Worm (Caenorhabditis elegans) whole organism, L2 larva: ENCODE measurements around the gene F07H5.7.

Experiments
- R02D3.7 ChIP-seq: fragments of 150-350 bp; optimal IDR thresholded peaks from 2 replicates; lab custom pipeline; 2014; ENCODE audit warnings: missing biosample characterization, missing genetic modification characterization
- ZK546.5 ChIP-seq: sonication (generic microtip); optimal IDR thresholded peaks from 2 replicates; lab custom pipeline; 2017; ENCODE audit warnings: missing biosample characterization, missing genetic modification characterization
- ama-1 ChIP-seq: fragments of 150-350 bp; optimal IDR thresholded peaks from 2 replicates; lab custom pipeline; 2018; ENCODE audit warnings: inconsistent platforms
- egl-27 ChIP-seq: sonication (generic microtip); optimal IDR thresholded peaks from 3 replicates; lab custom pipeline; 2017; ENCODE audit warnings: missing biosample characterization, missing genetic modification reagents, missing genetic modification characterization
- elt-1 ChIP-seq: fragments of 150-350 bp; optimal IDR thresholded peaks from 2 replicates; lab custom pipeline; 2014; ENCODE audit warnings: missing biosample characterization, missing genetic modification characterization
- elt-3 ChIP-seq: sonication (generic microtip); optimal IDR thresholded peaks from 2 replicates; lab custom pipeline; 2017; ENCODE audit warnings: missing biosample characterization, missing genetic modification characterization
- mab-5 ChIP-seq: fragments of 150-350 bp; optimal IDR thresholded peaks from 2 replicates; lab custom pipeline; 2014; ENCODE audit warnings: missing biosample characterization, missing genetic modification characterization
- nhr-10 ChIP-seq: sonication (generic microtip); optimal IDR thresholded peaks from 2 replicates; lab custom pipeline; 2017; ENCODE audit warnings: missing biosample characterization, missing genetic modification characterization
- nhr-11 ChIP-seq: fragments of 150-350 bp; optimal IDR thresholded peaks from 2 replicates; lab custom pipeline; 2014; ENCODE audit warnings: missing biosample characterization, missing genetic modification characterization
- nhr-21 ChIP-seq: fragments of 150-350 bp; optimal IDR thresholded peaks from 2 replicates; lab custom pipeline; 2014; ENCODE audit warnings: missing biosample characterization, missing genetic modification characterization

- TF ChIP-seq egl-27 (tag; lab: Kevin White, UChicago) (no peak), mab-5 (tag; lab: Kevin White, UChicago) (no peak), R02D3.7 (no peak), ama-1 (no peak), nhr-21 (tag; lab: Kevin White, UChicago) (no peak), nhr-10 (tag; lab: Kevin White, UChicago) (no peak), nhr-11 (no peak), ZK546.5 (no peak), elt-1 (tag; lab: Kevin White, UChicago) (no peak), elt-3 (tag; lab: Kevin White, UChicago) (no peak)
These were observed 27.2 kb upstream of the F07H5.7 start, which contains the start of gene F46C5.1 for ce11 chrII:8821140-8821595.
